Worm (Caenorhabditis elegans) whole organism, L4/young adult: Measurements from ENCODE around the gene ugt-20.

ENCODE experiments used
- W03F9.2 ChIP-seq: fragments of 150-350 bp; optimal IDR thresholded peaks from 2 replicates; lab custom pipeline; 2014; ENCODE audit warnings: missing biosample characterization, missing genetic modification characterization
- dao-5 ChIP-seq: sonication (generic microtip); optimal IDR thresholded peaks from 2 replicates; lab custom pipeline; 2016; ENCODE audit warnings: missing genotype, missing genetic modification characterization, moderate library complexity, missing compliant biosample characterization
- him-1 ChIP-seq: sonication (generic microtip); optimal IDR thresholded peaks from 2 replicates; lab custom pipeline; 2016; ENCODE audit warnings: missing genotype, missing genetic modification reagents, missing genetic modification characterization, missing compliant biosample characterization

- no peak for TF ChIP-seq W03F9.2 (tag; lab: Kevin White, UChicago)
- no peak for TF ChIP-seq him-1
- no peak for TF ChIP-seq dao-5 (tag; lab: Kevin White, UChicago)
These were observed at the start of gene ugt-20 for ce11 chrIV:6083550-6084041.
